Fruit fly (Drosophila melanogaster) whole organism, embryonic: ENCODE results near the gene CG15498.
A peak's percentile ranks its signal among the peaks of the same experiment; 100 is the strongest.

Experiments used
- BtbVII ChIP-seq: fragments of 200-800 bp; sonication (Bioruptor generic); optimal IDR thresholded peaks from 3 replicates; lab custom pipeline; 2017; ENCODE audit warnings: missing biosample characterization, mild to moderate bottlenecking, missing genetic modification characterization
- CG10267 ChIP-seq: fragments of 200-800 bp; sonication (Bioruptor generic); optimal IDR thresholded peaks from 2 replicates; lab custom pipeline; 2018; ENCODE audit warnings: missing biosample characterization, mild to moderate bottlenecking, missing genetic modification characterization, moderate library complexity
- CG10565 ChIP-seq: fragments of 200-800 bp; sonication (Bioruptor generic); optimal IDR thresholded peaks from 3 replicates; lab custom pipeline; 2016; ENCODE audit warnings: missing biosample characterization, mild to moderate bottlenecking, missing genetic modification characterization
- CG11456 ChIP-seq: fragments of 200-800 bp; sonication (Bioruptor generic); IDR thresholded peaks from 3 replicates; pipeline ENCODE4 v1.3.6; 2022; ENCODE audit warnings: missing biosample characterization, missing genetic modification characterization
- CG11504 ChIP-seq: fragments of 200-800 bp; sonication (Bioruptor generic); optimal IDR thresholded peaks from 3 replicates; lab custom pipeline; 2019; ENCODE audit warnings: missing biosample characterization, mild to moderate bottlenecking, missing genetic modification characterization, moderate library complexity
- CG1233 ChIP-seq: fragments of 200-800 bp; sonication (Bioruptor generic); optimal IDR thresholded peaks from 4 replicates; lab custom pipeline; 2018; ENCODE audit warnings: missing biosample characterization, mild to moderate bottlenecking, missing genetic modification characterization
- CG12769 ChIP-seq: fragments of 200-800 bp; sonication (Bioruptor generic); optimal IDR thresholded peaks from 2 replicates; lab custom pipeline; 2019; ENCODE audit warnings: missing biosample characterization, mild to moderate bottlenecking, missing genetic modification characterization, moderate library complexity
- CG13123 ChIP-seq: fragments of 200-800 bp; sonication (Bioruptor generic); optimal IDR thresholded peaks from 2 replicates; lab custom pipeline; 2016; ENCODE audit warnings: missing biosample characterization, missing genetic modification characterization
- CG15601 ChIP-seq: fragments of 200-800 bp; sonication (Bioruptor generic); optimal IDR thresholded peaks from 3 replicates; lab custom pipeline; 2019; ENCODE audit warnings: missing biosample characterization, mild to moderate bottlenecking, missing genetic modification characterization, moderate library complexity
- CG15696 ChIP-seq: fragments of 200-800 bp; sonication (Bioruptor generic); optimal IDR thresholded peaks from 2 replicates; lab custom pipeline; 2019; ENCODE audit warnings: missing biosample characterization, mild to moderate bottlenecking, missing genetic modification characterization, moderate library complexity
- CG17186 ChIP-seq: fragments of 200-800 bp; sonication (Bioruptor generic); optimal IDR thresholded peaks from 3 replicates; lab custom pipeline; 2017; ENCODE audit warnings: missing biosample characterization, missing genetic modification reagents, missing genetic modification characterization
- CG17361 ChIP-seq: fragments of 200-800 bp; sonication (Bioruptor generic); IDR thresholded peaks from 3 replicates; pipeline ENCODE4 v1.3.6; 2022; ENCODE audit warnings: missing biosample characterization, missing genetic modification characterization
- CG17612 ChIP-seq: fragments of 200-800 bp; sonication (Bioruptor generic); IDR thresholded peaks from 2 replicates; pipeline ENCODE4 v1.3.6; 2022; ENCODE audit warnings: missing biosample characterization, missing genetic modification characterization
- CG18599 ChIP-seq: fragments of 200-800 bp; sonication (Bioruptor generic); optimal IDR thresholded peaks from 3 replicates; lab custom pipeline; 2017; ENCODE audit warnings: missing biosample characterization, missing genetic modification characterization, mild to moderate bottlenecking, moderate library complexity, missing genetic modification reagents
- CG2678 ChIP-seq: fragments of 200-800 bp; sonication (Bioruptor generic); optimal IDR thresholded peaks from 3 replicates; lab custom pipeline; 2019; ENCODE audit warnings: missing biosample characterization, mild to moderate bottlenecking, missing genetic modification characterization, moderate library complexity
- CG2712 ChIP-seq: fragments of 200-800 bp; optimal IDR thresholded peaks from 3 replicates; lab custom pipeline; 2019; ENCODE audit warnings: missing biosample characterization, mild to moderate bottlenecking, missing genetic modification characterization, moderate library complexity
- CG3995 ChIP-seq: fragments of 200-800 bp; sonication (Bioruptor generic); optimal IDR thresholded peaks from 3 replicates; lab custom pipeline; 2016; ENCODE audit warnings: missing biosample characterization, missing genetic modification characterization
- CG42726 ChIP-seq: fragments of 200-800 bp; sonication (Bioruptor generic); IDR thresholded peaks from 2 replicates; pipeline ENCODE4 v1.3.6; 2022; ENCODE audit warnings: missing biosample characterization, missing genetic modification characterization; ENCODE audit not compliant: partially characterized antibody
- CG4282 ChIP-seq: fragments of 200-800 bp; sonication (Bioruptor generic); optimal IDR thresholded peaks from 2 replicates; lab custom pipeline; 2016; ENCODE audit warnings: missing biosample characterization, missing genetic modification characterization
- CG8290 ChIP-seq, 3 experiments: fragments of 200-800 bp; sonication (Bioruptor generic); optimal IDR thresholded peaks; 2 replicates each; lab custom pipeline; 2016 to 2019; ENCODE audit warnings: missing biosample characterization in 3 of 3, missing genetic modification characterization in 3 of 3, mild to moderate bottlenecking in 2 of 3, moderate library complexity in 1 of 3
- CG8388 ChIP-seq: fragments of 200-800 bp; sonication (Bioruptor generic); optimal IDR thresholded peaks from 2 replicates; lab custom pipeline; 2019; ENCODE audit warnings: missing biosample characterization, mild to moderate bottlenecking, missing genetic modification characterization, moderate library complexity
- CG9215 ChIP-seq: fragments of 200-800 bp; sonication (Bioruptor generic); IDR thresholded peaks from 2 replicates; pipeline ENCODE4 v1.3.6; 2022; ENCODE audit warnings: missing biosample characterization, missing genetic modification characterization
- Doc3 ChIP-seq: fragments of 200-800 bp; sonication (Bioruptor generic); IDR thresholded peaks from 3 replicates; pipeline ENCODE4 v1.3.6; 2022; ENCODE audit warnings: missing biosample characterization, missing genetic modification characterization; ENCODE audit not compliant: partially characterized antibody
- Hmr ChIP-seq: fragments of 200-800 bp; sonication (Bioruptor generic); optimal IDR thresholded peaks from 3 replicates; lab custom pipeline; 2017; ENCODE audit warnings: mild to moderate bottlenecking, missing biosample characterization, missing genetic modification reagents, missing genetic modification characterization
- Max ChIP-seq: fragments of 200-800 bp; sonication (Bioruptor generic); optimal IDR thresholded peaks from 2 replicates; lab custom pipeline; 2016; ENCODE audit warnings: missing biosample characterization, mild to moderate bottlenecking, missing genetic modification characterization
- PHDP ChIP-seq: fragments of 200-800 bp; sonication (Bioruptor generic); optimal IDR thresholded peaks from 3 replicates; lab custom pipeline; 2018; ENCODE audit warnings: missing biosample characterization, mild to moderate bottlenecking, missing genetic modification characterization, moderate library complexity
- Pdp1 ChIP-seq, 2 experiments: fragments of 200-800 bp; sonication (Bioruptor generic); optimal IDR thresholded peaks; 3 replicates each; lab custom pipeline; 2016; ENCODE audit warnings: missing biosample characterization in 2 of 2, missing genetic modification characterization in 2 of 2, mild to moderate bottlenecking in 1 of 2, moderate library complexity in 1 of 2
- Sry-δ ChIP-seq: fragments of 200-800 bp; sonication (Bioruptor generic); optimal IDR thresholded peaks from 2 replicates; lab custom pipeline; 2016; ENCODE audit warnings: missing biosample characterization, missing genetic modification characterization
- Tbp ChIP-seq: fragments of >200 bp; optimal IDR thresholded peaks from 2 replicates; lab custom pipeline; 2018; ENCODE audit warnings: missing biosample characterization, missing genetic modification characterization
- Xrp1 ChIP-seq: fragments of 200-800 bp; sonication (Bioruptor generic); IDR thresholded peaks from 2 replicates; pipeline ENCODE4 v1.3.6; 2022; ENCODE audit warnings: missing biosample characterization, missing genetic modification characterization
- bigmax ChIP-seq: fragments of 200-800 bp; sonication (Bioruptor generic); optimal IDR thresholded peaks from 2 replicates; lab custom pipeline; 2018; ENCODE audit warnings: missing biosample characterization, mild to moderate bottlenecking, missing genetic modification characterization
- bsh ChIP-seq, 2 experiments: fragments of 200-800 bp; sonication (Bioruptor generic); optimal IDR thresholded peaks; 2 replicates each; lab custom pipeline; 2017 to 2018; ENCODE audit warnings: mild to moderate bottlenecking in 2 of 2, missing biosample characterization in 2 of 2, missing genetic modification characterization in 2 of 2, moderate library complexity in 1 of 2
- dmrt99B ChIP-seq: fragments of 200-800 bp; sonication (Bioruptor generic); optimal IDR thresholded peaks from 2 replicates; lab custom pipeline; 2018; ENCODE audit warnings: missing biosample characterization, mild to moderate bottlenecking, missing genetic modification characterization, moderate library complexity
- eve ChIP-seq, 2 experiments: fragments of >200 bp; optimal IDR thresholded peaks; 2 replicates each; lab custom pipeline; 2017; ENCODE audit warnings: missing biosample characterization in 2 of 2, missing genetic modification characterization in 2 of 2
- gem ChIP-seq: fragments of 200-800 bp; sonication (Bioruptor generic); optimal IDR thresholded peaks from 2 replicates; lab custom pipeline; 2019; ENCODE audit warnings: missing biosample characterization, mild to moderate bottlenecking, missing genetic modification characterization, moderate library complexity
- grau ChIP-seq: fragments of 200-800 bp; optimal IDR thresholded peaks from 3 replicates; lab custom pipeline; 2019; ENCODE audit warnings: missing biosample characterization, mild to moderate bottlenecking, missing genetic modification characterization, moderate library complexity
- gsb-n ChIP-seq: fragments of 200-800 bp; sonication (Bioruptor generic); optimal IDR thresholded peaks from 3 replicates; lab custom pipeline; 2018; ENCODE audit warnings: missing biosample characterization, mild to moderate bottlenecking, missing genetic modification characterization
- lmd ChIP-seq: fragments of 200-800 bp; sonication (Bioruptor generic); IDR thresholded peaks from 2 replicates; pipeline ENCODE4 v1.3.6; 2022; ENCODE audit warnings: missing biosample characterization, missing genetic modification characterization
- lola ChIP-seq, 3 experiments: fragments of >200 bp in 2 of 3; fragments of 200-800 bp in 1 of 3; sonication (Bioruptor generic) in 1 of 3; optimal IDR thresholded peaks; 2 replicates each; lab custom pipeline; 2017 to 2019; ENCODE audit warnings: missing biosample characterization in 3 of 3, missing genetic modification characterization in 3 of 3, mild to moderate bottlenecking in 1 of 3, moderate library complexity in 1 of 3
- nerfin-1 ChIP-seq: fragments of 200-800 bp; sonication (Bioruptor generic); optimal IDR thresholded peaks from 3 replicates; lab custom pipeline; 2019; ENCODE audit warnings: missing biosample characterization, mild to moderate bottlenecking, missing genetic modification characterization, moderate library complexity
- phol ChIP-seq: fragments of 200-800 bp; sonication (Bioruptor generic); optimal IDR thresholded peaks from 3 replicates; lab custom pipeline; 2018; ENCODE audit warnings: missing biosample characterization, mild to moderate bottlenecking, missing genetic modification characterization, moderate library complexity
- sens ChIP-seq: fragments of 200-800 bp; sonication (Bioruptor generic); peaks from one replicate; lab custom pipeline; 2016; ENCODE audit warnings: missing biosample characterization, missing genetic modification characterization
- tap ChIP-seq: fragments of 200-800 bp; optimal IDR thresholded peaks from 3 replicates; lab custom pipeline; 2019; ENCODE audit warnings: missing biosample characterization, mild to moderate bottlenecking, missing genetic modification characterization, moderate library complexity
- trh ChIP-seq: fragments of 200-800 bp; sonication (Bioruptor generic); optimal IDR thresholded peaks from 2 replicates; lab custom pipeline; 2016; ENCODE audit warnings: missing biosample characterization, missing genetic modification characterization
- tx ChIP-seq: fragments of 200-800 bp; sonication (Bioruptor generic); optimal IDR thresholded peaks from 2 replicates; lab custom pipeline; 2016; ENCODE audit warnings: missing biosample characterization, missing genetic modification characterization
- unpg ChIP-seq: fragments of 200-800 bp; sonication (Bioruptor generic); optimal IDR thresholded peaks from 3 replicates; lab custom pipeline; 2018; ENCODE audit warnings: missing biosample characterization, mild to moderate bottlenecking, missing genetic modification characterization, moderate library complexity
- yki ChIP-seq: fragments of >200 bp; optimal IDR thresholded peaks from 3 replicates; lab custom pipeline; 2018
- zen ChIP-seq: fragments of 200-800 bp; sonication (Bioruptor generic); optimal IDR thresholded peaks from 3 replicates; lab custom pipeline; 2018; ENCODE audit warnings: missing biosample characterization, mild to moderate bottlenecking, missing genetic modification characterization, moderate library complexity
- zfh1 ChIP-seq: fragments of 200-800 bp; sonication (Bioruptor generic); IDR thresholded peaks from 3 replicates; pipeline ENCODE4 v1.3.6; 2022; ENCODE audit warnings: missing biosample characterization, missing genetic modification characterization

Gene CG15498

dm6 chr3R:21602688-21603031, 33.7 kb upstream of the CG15498 start (continued):
- TF ChIP-seq Doc3 (no peak), CG1233 (GFP tag; lab: Kevin White, UChicago) (no peak), grau (tag; lab: Kevin White, UChicago) (peak; percentile 81), unpg (GFP tag; lab: Kevin White, UChicago) (peak; percentile 22), CG18599 (GFP tag; lab: Kevin White, UChicago) (no peak), Sry-δ (GFP tag; lab: Kevin White, UChicago) (no peak), lmd (no peak), bigmax (no peak), CG17361 (GFP tag; lab: Robert Waterston, UW) (0 out of 3 replicates have a peak, but pooled peaks have one; percentile 21), CG8290 (GFP tag; optimal IDR thresholded peaks at IDR 0.05; lab: Kevin White, UChicago) (no peak), CG8290 (tag; optimal IDR thresholded peaks at IDR 0.05; lab: Kevin White, UChicago) (no peak), CG11456 (no peak), eve (GFP tag; optimal IDR thresholded peaks at IDR 0.05; lab: Kevin White, UChicago) (peak in 1 of 2 experiments; percentile 72), CG13123 (no peak), nerfin-1 (tag; lab: Kevin White, UChicago) (peak; percentile 15), CG12769 (tag; lab: Kevin White, UChicago) (no peak), sens (GFP tag; lab: Kevin White, UChicago) (peak; percentile 84), lola (GFP tag; optimal IDR thresholded peaks at IDR 0.05; lab: Kevin White, UChicago) (peak in 1 of 3 experiments; percentile 13), CG2712 (tag; lab: Kevin White, UChicago) (peak; percentile 33), Xrp1 (peak; percentile 10; the same call in 1 of the 2 replicates), CG15601 (tag; lab: Kevin White, UChicago) (peak; percentile 11), CG17612 (no peak), CG4282 (no peak), PHDP (tag; lab: Kevin White, UChicago) (peak; percentile 11), trh (GFP tag; lab: Kevin White, UChicago) (no peak), zen (tag; lab: Kevin White, UChicago) (no peak), CG2678 (peak; percentile 40), Hmr (GFP tag; lab: Kevin White, UChicago) (no peak), Tbp (GFP tag; lab: Kevin White, UChicago) (no peak), dmrt99B (tag; lab: Kevin White, UChicago) (peak; percentile 10), yki (no peak), Max (GFP tag; lab: Kevin White, UChicago) (no peak), CG8388 (peak; percentile 24), BtbVII (GFP tag; lab: Kevin White, UChicago) (no peak), phol (tag; lab: Kevin White, UChicago) (peak; percentile 20), gem (peak; percentile 54), CG17186 (GFP tag; lab: Kevin White, UChicago) (no peak), zfh1 (GFP tag; lab: Robert Waterston, UW) (0 out of 3 replicates have a peak, but pooled peaks have one; percentile 5), CG42726 (GFP tag; lab: Robert Waterston, UW) (no peak), CG10267 (peak; percentile 4), gsb-n (peak; percentile 26), Pdp1 (GFP tag; optimal IDR thresholded peaks at IDR 0.05; lab: Kevin White, UChicago) (peak in 1 of 2 experiments; percentile 18), CG10565 (GFP tag; lab: Kevin White, UChicago) (no peak), bsh (GFP tag; optimal IDR thresholded peaks at IDR 0.05; lab: Kevin White, UChicago) (peak in 1 of 2 experiments; percentile 55), CG11504 (tag; lab: Kevin White, UChicago) (peak; percentile 31), CG3995 (GFP tag; lab: Kevin White, UChicago) (no peak), CG15696 (no peak), tap (no peak), tx (GFP tag; lab: Kevin White, UChicago) (no peak), CG9215 (no peak)
